Fruit fly (Drosophila melanogaster) whole organism, pupa: ENCODE measurements around the gene Gs2.

Experiments
- CG12605 ChIP-seq: fragments of 200-800 bp; sonication (Bioruptor generic); IDR thresholded peaks from 2 replicates; pipeline ENCODE4 v1.3.6; 2022; ENCODE audit warnings: missing biosample characterization, missing genetic modification characterization
- CG13204 ChIP-seq: fragments of 200-800 bp; sonication (Bioruptor generic); optimal IDR thresholded peaks from 2 replicates; lab custom pipeline; 2018; ENCODE audit warnings: missing biosample characterization, mild to moderate bottlenecking, missing genetic modification characterization, moderate library complexity
- CG15710 ChIP-seq: fragments of 200-800 bp; sonication (Bioruptor generic); optimal IDR thresholded peaks from 2 replicates; lab custom pipeline; 2018; ENCODE audit warnings: missing biosample characterization, mild to moderate bottlenecking, missing genetic modification characterization, moderate library complexity
- CG17806 ChIP-seq: fragments of 200-800 bp; sonication (Bioruptor generic); optimal IDR thresholded peaks from 2 replicates; lab custom pipeline; 2018; ENCODE audit warnings: missing biosample characterization, mild to moderate bottlenecking, missing genetic modification characterization, moderate library complexity
- CG32121 ChIP-seq: fragments of 200-800 bp; sonication (Bioruptor generic); IDR thresholded peaks from 2 replicates; pipeline ENCODE4 v1.3.6; 2022; ENCODE audit warnings: missing biosample characterization, missing genetic modification characterization
- CG34367 ChIP-seq: fragments of 200-800 bp; sonication (Bioruptor generic); optimal IDR thresholded peaks from 2 replicates; lab custom pipeline; 2018; ENCODE audit warnings: missing biosample characterization, mild to moderate bottlenecking, missing genetic modification characterization
- CG8159 ChIP-seq: fragments of 200-800 bp; sonication (Bioruptor generic); optimal IDR thresholded peaks from 3 replicates; lab custom pipeline; 2018; ENCODE audit warnings: missing biosample characterization, mild to moderate bottlenecking, missing genetic modification characterization, moderate library complexity
- CG9948 ChIP-seq: fragments of 200-800 bp; sonication (Bioruptor generic); optimal IDR thresholded peaks from 2 replicates; lab custom pipeline; 2018; ENCODE audit warnings: missing biosample characterization, mild to moderate bottlenecking, missing genetic modification characterization, moderate library complexity
- D1 ChIP-seq: fragments of 200-800 bp; sonication (Bioruptor generic); optimal IDR thresholded peaks from 2 replicates; lab custom pipeline; 2018; ENCODE audit warnings: missing biosample characterization, mild to moderate bottlenecking, missing genetic modification characterization, moderate library complexity
- Ets98B ChIP-seq: fragments of 200-800 bp; sonication (Bioruptor generic); IDR thresholded peaks from 2 replicates; pipeline ENCODE4 v1.3.6; 2022; ENCODE audit warnings: missing biosample characterization, missing genetic modification characterization
- Pif1A ChIP-seq: fragments of 200-800 bp; sonication (Bioruptor generic); optimal IDR thresholded peaks from 3 replicates; lab custom pipeline; 2016; ENCODE audit warnings: missing biosample characterization, missing genetic modification characterization
- Snoo ChIP-seq: fragments of 200-800 bp; sonication (Bioruptor generic); optimal IDR thresholded peaks from 3 replicates; lab custom pipeline; 2017; ENCODE audit warnings: missing biosample characterization, mild to moderate bottlenecking, missing genetic modification characterization, inconsistent platforms
- gl ChIP-seq: fragments of 200-800 bp; sonication (Bioruptor generic); optimal IDR thresholded peaks from 2 replicates; lab custom pipeline; 2018; ENCODE audit warnings: missing biosample characterization, mild to moderate bottlenecking, missing genetic modification characterization
- rn ChIP-seq: fragments of 200-800 bp; sonication (Bioruptor generic); IDR thresholded peaks from 2 replicates; pipeline ENCODE4 v1.3.6; 2022; ENCODE audit warnings: missing biosample characterization, missing genetic modification characterization

DNA sequence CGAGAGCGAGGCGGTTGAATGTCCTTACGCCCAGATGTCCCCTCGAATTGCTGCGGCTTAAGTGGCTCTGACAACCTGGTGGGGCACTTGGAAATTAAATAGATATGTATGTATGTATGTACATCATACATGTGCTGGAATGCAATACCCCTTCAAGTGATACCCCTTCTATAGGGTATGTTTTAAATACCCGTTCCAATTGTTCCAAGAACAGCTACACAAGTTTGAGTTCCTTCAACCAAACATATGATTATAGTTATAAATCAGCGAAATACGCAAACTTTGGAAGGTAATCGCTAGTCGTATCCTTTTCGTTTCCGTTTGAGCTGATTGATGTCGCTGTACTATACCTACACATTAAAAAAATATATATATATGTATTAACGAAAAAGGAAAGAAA is 39.1 kb upstream of the Gs2 start:
- TF ChIP-seq CG12605 (GFP tag; lab: Robert Waterston, UW) (no peak), CG9948 (no peak), gl (tag; lab: Kevin White, UChicago) (no peak), rn (no peak), CG34367 (no peak), CG32121 (no peak), CG15710 (tag; lab: Kevin White, UChicago) (no peak), CG13204 (GFP tag; lab: Kevin White, UChicago) (no peak), CG17806 (tag; lab: Kevin White, UChicago) (no peak), Snoo (tag; lab: Kevin White, UChicago) (no peak), CG8159 (tag; lab: Kevin White, UChicago) (peak; percentile 33), Ets98B (GFP tag; lab: Robert Waterston, UW) (no peak), Pif1A (GFP tag; lab: Kevin White, UChicago) (no peak), D1 (tag; lab: Kevin White, UChicago) (no peak)
